Worm (Caenorhabditis elegans): ENCODE results near the gene C50D2.7.

The C50D2.7 gene

ce11 chrII:79166-79565 lies 15.9 kb downstream of the C50D2.7 start, which contains the start of gene C23H3.9:
C23H3.9 (minus strand) TSS chrII:79266.
- TF ChIP-seq fkh-2 (tag; optimal IDR thresholded peaks at IDR 0.05): no peak
- TF ChIP-seq nhr-11 (tag; optimal IDR thresholded peaks at IDR 0.05): no peak

- TF ChIP-seq elt-2 (tag; optimal IDR thresholded peaks at IDR 0.05): peak; percentile 16
- no peak for TF ChIP-seq elt-3 (tag; optimal IDR thresholded peaks at IDR 0.05)
Observed at ce11 chrII:76662-77061, 18.4 kb downstream of the C50D2.7 start.

ce11 chrII:75831-76230 lies 19.2 kb downstream of the C50D2.7 start:
- no peak for TF ChIP-seq aly-2 (tag; optimal IDR thresholded peaks at IDR 0.05)
- TF ChIP-seq mdl-1 (tag; optimal IDR thresholded peaks at IDR 0.05): no peak
- TF ChIP-seq sea-2 (GFP tag; optimal IDR thresholded peaks at IDR 0.05): no peak

- TF ChIP-seq skn-1 (tag; optimal IDR thresholded peaks at IDR 0.05) (no peak), tbx-2 (tag; optimal IDR thresholded peaks at IDR 0.05) (no peak), zag-1 (tag; optimal IDR thresholded peaks at IDR 0.05) (no peak), snpc-4 (tag; optimal IDR thresholded peaks at IDR 0.05) (no peak), ztf-4 (tag; optimal IDR thresholded peaks at IDR 0.05) (no peak), R02D3.7 (tag; optimal IDR thresholded peaks at IDR 0.05) (no peak), nhr-25 (tag; optimal IDR thresholded peaks at IDR 0.05) (no peak), nhr-76 (tag; optimal IDR thresholded peaks at IDR 0.05) (no peak), elt-3 (tag; optimal IDR thresholded peaks at IDR 0.05) (no peak), nhr-67 (tag; optimal IDR thresholded peaks at IDR 0.05) (no peak), lin-39 (tag; optimal IDR thresholded peaks at IDR 0.05) (no peak), ceh-82 (tag; optimal IDR thresholded peaks at IDR 0.05) (no peak), fos-1 (tag; optimal IDR thresholded peaks at IDR 0.05) (no peak), pqm-1 (tag; optimal IDR thresholded peaks at IDR 0.05) (no peak), nhr-23 (tag; optimal IDR thresholded peaks at IDR 0.05) (no peak), fkh-2 (tag; optimal IDR thresholded peaks at IDR 0.05) (no peak), nhr-12 (tag; optimal IDR thresholded peaks at IDR 0.05) (no peak)
Observed at ce11 chrII:73892-74291, 21.2 kb downstream of the C50D2.7 start.

- TF ChIP-seq fkh-10 (GFP tag; optimal IDR thresholded peaks at IDR 0.05) (peak; percentile 95), ceh-9 (tag; optimal IDR thresholded peaks at IDR 0.05) (no peak)
Observed at ce11 chrII:73329-73728, 21.7 kb downstream of the C50D2.7 start.

- no peak for TF ChIP-seq nhr-67 (tag; optimal IDR thresholded peaks at IDR 0.05)
- TF ChIP-seq nhr-76 (tag; optimal IDR thresholded peaks at IDR 0.05): no peak
- no peak for TF ChIP-seq nhr-43 (tag; optimal IDR thresholded peaks at IDR 0.05; ENCODE audit: poor library complexity, severe bottlenecking)
- TF ChIP-seq elt-1 (tag; optimal IDR thresholded peaks at IDR 0.05): no peak
- TF ChIP-seq unc-39 (tag; optimal IDR thresholded peaks at IDR 0.05): no peak
- TF ChIP-seq ama-1 (optimal IDR thresholded peaks at IDR 0.05): no peak
- TF ChIP-seq sea-2 (GFP tag; optimal IDR thresholded peaks at IDR 0.05): no peak
- no peak for TF ChIP-seq ZK546.5 (tag; optimal IDR thresholded peaks at IDR 0.05)
- TF ChIP-seq mml-1 (tag; optimal IDR thresholded peaks at IDR 0.05): no peak
- TF ChIP-seq nhr-11 (tag; optimal IDR thresholded peaks at IDR 0.05): no peak
- TF ChIP-seq fkh-2 (tag; optimal IDR thresholded peaks at IDR 0.05): no peak
- no peak for TF ChIP-seq nhr-12 (tag; optimal IDR thresholded peaks at IDR 0.05)
- no peak for TF ChIP-seq jun-1 (tag; optimal IDR thresholded peaks at IDR 0.05)
- TF ChIP-seq fos-1 (tag; optimal IDR thresholded peaks at IDR 0.05): no peak
- no peak for TF ChIP-seq R02D3.7 (tag; optimal IDR thresholded peaks at IDR 0.05)
- no peak for TF ChIP-seq egl-5 (tag; optimal IDR thresholded peaks at IDR 0.05)
Observed at ce11 chrII:69354-69753, 25.7 kb downstream of the C50D2.7 start, which contains the start of gene egl-26. egl-26 (plus strand) TSS chrII:69654.

ce11 chrII:68757-69156 lies 26.3 kb downstream of the C50D2.7 start:
- TF ChIP-seq fkh-2 (tag; optimal IDR thresholded peaks at IDR 0.05) (no peak), lsy-12 (tag; optimal IDR thresholded peaks at IDR 0.05) (no peak), ama-1 (optimal IDR thresholded peaks at IDR 0.05) (no peak)

Measured in whole organism, L3 larva.